Worm (Caenorhabditis elegans): ENCODE measurements around the gene C40H5.2.

Gene C40H5.2

ce11 chrX:11758809-11759208, 12.9 kb downstream of the C40H5.2 start, which contains the start of gene lact-7:
TSS of gene lact-7 (plus strand) at chrX:11759109.
- TF ChIP-seq nhr-12 (tag; optimal IDR thresholded peaks at IDR 0.05) (no peak), aly-2 (tag; optimal IDR thresholded peaks at IDR 0.05) (no peak), unc-55 (GFP tag; optimal IDR thresholded peaks at IDR 0.05) (no peak), alr-1 (tag; optimal IDR thresholded peaks at IDR 0.05) (no peak), lin-13 (GFP tag; optimal IDR thresholded peaks at IDR 0.05) (no peak), ztf-11 (tag; optimal IDR thresholded peaks at IDR 0.05) (no peak), egl-27 (tag; optimal IDR thresholded peaks at IDR 0.05) (no peak), nhr-25 (tag; optimal IDR thresholded peaks at IDR 0.05) (no peak), elt-3 (tag; optimal IDR thresholded peaks at IDR 0.05) (no peak), F13H6.1 (tag; optimal IDR thresholded peaks at IDR 0.05) (no peak), ceh-82 (tag; optimal IDR thresholded peaks at IDR 0.05) (no peak), nhr-237 (tag; optimal IDR thresholded peaks at IDR 0.05) (no peak), dmd-4 (tag; optimal IDR thresholded peaks at IDR 0.05) (no peak), zag-1 (tag; optimal IDR thresholded peaks at IDR 0.05) (no peak), nhr-129 (tag; optimal IDR thresholded peaks at IDR 0.05) (no peak), fos-1 (tag; optimal IDR thresholded peaks at IDR 0.05) (no peak), nhr-11 (tag; optimal IDR thresholded peaks at IDR 0.05) (no peak), nhr-77 (tag; optimal IDR thresholded peaks at IDR 0.05) (no peak), ztf-4 (tag; optimal IDR thresholded peaks at IDR 0.05) (no peak), Y55F3AM.14 (GFP tag; optimal IDR thresholded peaks at IDR 0.05) (no peak)

DNA sequence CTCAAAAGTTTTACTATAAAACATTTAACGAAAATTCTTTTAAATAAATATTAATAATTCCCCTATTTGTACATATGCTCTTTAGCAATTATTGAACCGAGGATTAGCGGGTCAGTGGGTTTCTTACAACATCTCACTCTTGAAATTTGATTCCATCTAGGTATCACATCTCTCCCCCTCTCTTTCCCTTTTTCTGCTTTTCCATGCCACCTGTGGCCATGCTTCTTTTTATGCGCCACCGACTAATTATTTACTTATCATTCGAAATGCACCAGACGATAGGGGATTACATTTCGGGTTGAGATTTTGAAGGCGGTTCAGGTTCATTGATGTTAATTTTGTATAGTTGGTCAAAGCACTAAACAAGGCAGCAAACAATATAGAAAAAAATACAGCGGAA, 20.0 kb downstream of the C40H5.2 start:
- no peak for TF ChIP-seq nhr-77 (tag; optimal IDR thresholded peaks at IDR 0.05)
- no peak for TF ChIP-seq mbf-1 (tag; optimal IDR thresholded peaks at IDR 0.05)
- TF ChIP-seq lin-39 (tag; optimal IDR thresholded peaks at IDR 0.05): no peak
- TF ChIP-seq zag-1 (tag; optimal IDR thresholded peaks at IDR 0.05): no peak

- TF ChIP-seq dmd-4 (tag; optimal IDR thresholded peaks at IDR 0.05) (no peak), nhr-10 (tag; optimal IDR thresholded peaks at IDR 0.05) (no peak), crh-2 (tag; optimal IDR thresholded peaks at IDR 0.05) (no peak), sma-9 (GFP tag; optimal IDR thresholded peaks at IDR 0.05) (no peak), sma-9 (tag; optimal IDR thresholded peaks at IDR 0.05) (no peak), lin-39 (tag; optimal IDR thresholded peaks at IDR 0.05) (no peak), ceh-82 (tag; optimal IDR thresholded peaks at IDR 0.05) (no peak), mbf-1 (tag; optimal IDR thresholded peaks at IDR 0.05) (no peak), nhr-237 (tag; optimal IDR thresholded peaks at IDR 0.05) (no peak), alr-1 (tag; optimal IDR thresholded peaks at IDR 0.05) (no peak), zag-1 (tag; optimal IDR thresholded peaks at IDR 0.05) (no peak), egl-27 (tag; optimal IDR thresholded peaks at IDR 0.05) (no peak), ama-1 (optimal IDR thresholded peaks at IDR 0.05) (no peak), nhr-25 (tag; optimal IDR thresholded peaks at IDR 0.05) (no peak), unc-55 (GFP tag; optimal IDR thresholded peaks at IDR 0.05) (no peak), nhr-21 (tag; optimal IDR thresholded peaks at IDR 0.05) (no peak), ztf-1 (GFP tag; conservative IDR thresholded peaks at IDR 0.05) (no peak), skn-1 (tag; optimal IDR thresholded peaks at IDR 0.05) (no peak), lsy-2 (tag; optimal IDR thresholded peaks at IDR 0.05) (no peak)
These were observed 20.6 kb downstream of the C40H5.2 start for ce11 chrX:11766432-11766831.

- no peak for TF ChIP-seq nhr-23 (tag; optimal IDR thresholded peaks at IDR 0.05)
- no peak for TF ChIP-seq nhr-77 (tag; optimal IDR thresholded peaks at IDR 0.05)
- no peak for TF ChIP-seq snpc-4 (tag; optimal IDR thresholded peaks at IDR 0.05)
These were observed 23.4 kb downstream of the C40H5.2 start, which contains the start of gene ttx-3 for ce11 chrX:11769278-11769677. TSS of gene ttx-3 (minus strand) at chrX:11769378.

DNA sequence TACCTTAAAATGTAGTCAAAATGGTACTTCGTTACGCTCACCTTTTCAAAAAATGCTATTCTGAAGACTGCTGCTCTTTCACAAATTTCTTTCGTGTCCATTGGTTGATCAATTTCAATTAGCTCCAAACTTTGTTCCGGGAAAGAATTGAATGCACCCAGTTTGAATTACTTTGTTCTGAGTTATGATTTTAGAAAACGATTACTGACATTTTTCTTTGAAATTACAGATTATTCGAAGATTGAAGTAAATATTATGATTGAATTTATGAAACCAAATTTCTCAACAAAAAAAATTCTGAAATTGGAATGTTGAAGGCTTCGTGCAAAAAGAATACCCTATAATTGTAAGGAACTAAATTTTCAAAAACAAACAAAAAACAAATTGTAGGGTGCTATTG, 38.4 kb downstream of the C40H5.2 start, which contains the start of gene Y102F5A.1:
Gene Y102F5A.1, minus strand, starts transcription at position 101 of the 400 bp plus-strand sequence.
- TF ChIP-seq F13H6.1 (tag; optimal IDR thresholded peaks at IDR 0.05): no peak
- no peak for TF ChIP-seq mdl-1 (tag; optimal IDR thresholded peaks at IDR 0.05)
- no peak for TF ChIP-seq nhr-6 (tag; optimal IDR thresholded peaks at IDR 0.05)
- no peak for TF ChIP-seq lsy-2 (tag; optimal IDR thresholded peaks at IDR 0.05)
- no peak for TF ChIP-seq nhr-25 (tag; optimal IDR thresholded peaks at IDR 0.05)
- TF ChIP-seq sma-9 (GFP tag; optimal IDR thresholded peaks at IDR 0.05): no peak
- no peak for TF ChIP-seq sma-9 (tag; optimal IDR thresholded peaks at IDR 0.05)
- TF ChIP-seq ama-1 (optimal IDR thresholded peaks at IDR 0.05): no peak
- TF ChIP-seq ztf-11 (tag; optimal IDR thresholded peaks at IDR 0.05): no peak
- no peak for TF ChIP-seq ceh-82 (tag; optimal IDR thresholded peaks at IDR 0.05)
- no peak for TF ChIP-seq lin-13 (GFP tag; optimal IDR thresholded peaks at IDR 0.05)
- TF ChIP-seq ceh-16 (tag; optimal IDR thresholded peaks at IDR 0.05): no peak
- TF ChIP-seq nhr-23 (tag; optimal IDR thresholded peaks at IDR 0.05): no peak
- TF ChIP-seq sma-3 (GFP tag; optimal IDR thresholded peaks at IDR 0.05): no peak
- no peak for TF ChIP-seq sem-4 (tag; optimal IDR thresholded peaks at IDR 0.05)
- no peak for TF ChIP-seq unc-55 (GFP tag; optimal IDR thresholded peaks at IDR 0.05)
- no peak for TF ChIP-seq nhr-21 (tag; optimal IDR thresholded peaks at IDR 0.05)
- TF ChIP-seq elt-3 (tag; optimal IDR thresholded peaks at IDR 0.05): no peak

All from whole organism, L2 larva.